Worm (Caenorhabditis elegans): ENCODE data around the gene daf-42.

The daf-42 gene

DNA sequence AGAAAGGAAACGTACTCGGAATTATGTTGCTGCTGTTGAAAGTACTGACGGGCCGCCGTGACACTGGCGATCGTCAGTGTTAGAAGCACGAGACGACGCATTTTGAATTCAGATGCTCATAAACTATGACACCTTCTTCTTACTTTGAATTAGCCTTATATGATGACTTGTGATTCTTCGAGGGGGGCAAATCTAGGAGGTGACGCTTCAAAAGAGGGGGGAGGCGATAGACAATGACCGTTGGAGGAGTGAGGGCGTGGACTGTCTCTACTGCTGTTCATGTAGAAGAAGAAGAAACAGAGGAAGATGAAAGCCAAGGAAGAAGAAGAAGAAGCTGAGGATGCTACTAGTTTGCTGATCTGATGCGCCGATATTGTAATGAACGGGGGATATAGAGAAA is at the start of gene daf-42:
Gene daf-42, minus strand, starts transcription at position 101 of the 400 bp plus-strand sequence.
- TF ChIP-seq elt-1 (tag; optimal IDR thresholded peaks at IDR 0.05; ENCODE audit: borderline replicate concordance, insufficient read depth) (no peak), ham-2 (GFP tag; optimal IDR thresholded peaks at IDR 0.05) (no peak), hlh-1 (tag; optimal IDR thresholded peaks at IDR 0.05) (no peak), elt-3 (tag; optimal IDR thresholded peaks at IDR 0.05) (no peak), nhr-2 (tag; optimal IDR thresholded peaks at IDR 0.05) (no peak), pha-4 (tag; optimal IDR thresholded peaks at IDR 0.05) (no peak), nhr-237 (tag; optimal IDR thresholded peaks at IDR 0.05) (no peak), nhr-28 (tag; optimal IDR thresholded peaks at IDR 0.05) (no peak), lsy-2 (tag; optimal IDR thresholded peaks at IDR 0.05) (no peak), sptf-1 (tag; optimal IDR thresholded peaks at IDR 0.05) (no peak), unc-62 (GFP tag; optimal IDR thresholded peaks at IDR 0.05) (no peak), blmp-1 (tag; optimal IDR thresholded peaks at IDR 0.05) (no peak), mep-1 (tag; optimal IDR thresholded peaks at IDR 0.05) (no peak), M03D4.4 (tag; optimal IDR thresholded peaks at IDR 0.05) (no peak), sem-2 (GFP tag; optimal IDR thresholded peaks at IDR 0.05) (no peak), ces-1 (GFP tag; optimal IDR thresholded peaks at IDR 0.05) (no peak), mls-2 (tag; optimal IDR thresholded peaks at IDR 0.05) (no peak)

DNA sequence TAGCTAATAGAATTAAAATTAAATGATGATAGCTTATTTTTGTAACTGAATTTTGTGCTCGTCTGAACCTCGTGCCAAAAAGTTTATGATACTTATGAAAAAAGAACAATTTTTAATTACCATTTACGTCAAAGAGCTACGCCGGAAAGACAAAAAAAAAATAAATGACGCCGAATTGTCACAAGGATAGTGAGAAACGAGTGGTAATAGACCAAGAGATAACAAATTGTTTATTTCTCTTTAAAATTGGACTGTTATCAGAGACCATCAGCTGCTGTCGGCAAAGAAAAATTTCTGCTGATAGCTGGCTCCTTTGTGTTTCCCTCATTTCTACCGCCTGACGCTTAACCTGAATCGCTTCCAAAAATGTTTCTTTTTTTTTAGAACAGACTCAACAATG is 47.0 kb upstream of the daf-42 start, which contains the start of gene pitr-1:
Gene pitr-1, plus strand, starts transcription at position 386 of the 400 bp plus-strand sequence.
- TF ChIP-seq zip-8 (tag; optimal IDR thresholded peaks at IDR 0.05) = no peak
- no peak for TF ChIP-seq nhr-12 (tag; optimal IDR thresholded peaks at IDR 0.05)

- TF ChIP-seq mab-5 (tag; optimal IDR thresholded peaks at IDR 0.05) (no peak), pha-4 (tag; optimal IDR thresholded peaks at IDR 0.05) (no peak), cnd-1 (tag; optimal IDR thresholded peaks at IDR 0.05) (no peak), unc-62 (GFP tag; optimal IDR thresholded peaks at IDR 0.05) (peak; percentile 48), ceh-43 (GFP tag; optimal IDR thresholded peaks at IDR 0.05) (no peak), unc-120 (tag; optimal IDR thresholded peaks at IDR 0.05; ENCODE audit: poor library complexity, severe bottlenecking) (peak; percentile 28), lin-32 (GFP tag; optimal IDR thresholded peaks at IDR 0.05) (no peak)
These were observed 45.1 kb upstream of the daf-42 start for ce11 chrIV:7391534-7392343.

- TF ChIP-seq hlh-1 (tag; optimal IDR thresholded peaks at IDR 0.05) = peak; percentile 95
- TF ChIP-seq ces-1 (GFP tag; optimal IDR thresholded peaks at IDR 0.05) = peak; percentile 25
- no peak for TF ChIP-seq unc-62 (GFP tag; optimal IDR thresholded peaks at IDR 0.05)
- peak; percentile 54 for TF ChIP-seq unc-120 (tag; optimal IDR thresholded peaks at IDR 0.05; ENCODE audit: poor library complexity, severe bottlenecking)
- no peak for TF ChIP-seq cnd-1 (tag; optimal IDR thresholded peaks at IDR 0.05)
These were observed 43.6 kb upstream of the daf-42 start for ce11 chrIV:7390126-7390766.

DNA sequence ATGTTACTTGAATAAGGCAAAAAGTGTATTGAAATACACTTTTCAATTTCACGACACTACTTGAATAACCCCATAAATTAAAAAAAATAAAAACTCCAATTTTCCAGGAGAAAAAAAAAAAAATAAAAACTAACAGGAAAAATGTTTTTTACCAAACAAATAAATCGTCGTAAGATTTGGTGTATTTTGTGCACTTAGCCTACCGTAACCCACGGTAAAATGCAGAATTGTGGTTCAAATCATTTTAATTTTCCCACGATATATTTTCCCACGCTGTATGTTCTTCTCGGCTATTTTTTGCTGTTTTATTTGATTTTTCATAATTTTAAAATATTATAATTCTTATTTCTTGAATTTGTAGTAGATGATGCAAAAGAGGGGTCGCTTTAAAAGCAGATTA is 43.1 kb upstream of the daf-42 start:
- no peak for TF ChIP-seq zip-8 (tag; optimal IDR thresholded peaks at IDR 0.05)
- no peak for TF ChIP-seq pha-4 (tag; optimal IDR thresholded peaks at IDR 0.05)
- TF ChIP-seq lsy-2 (tag; optimal IDR thresholded peaks at IDR 0.05) = peak; percentile 63
- no peak for TF ChIP-seq mep-1 (tag; optimal IDR thresholded peaks at IDR 0.05)
- TF ChIP-seq ceh-39 (tag; optimal IDR thresholded peaks at IDR 0.05) = no peak
- TF ChIP-seq elt-1 (tag; optimal IDR thresholded peaks at IDR 0.05; ENCODE audit: borderline replicate concordance, insufficient read depth) = no peak
- no peak for TF ChIP-seq snpc-4 (tag; optimal IDR thresholded peaks at IDR 0.05)
- TF ChIP-seq drap-1 (GFP tag; optimal IDR thresholded peaks at IDR 0.05) = no peak

DNA sequence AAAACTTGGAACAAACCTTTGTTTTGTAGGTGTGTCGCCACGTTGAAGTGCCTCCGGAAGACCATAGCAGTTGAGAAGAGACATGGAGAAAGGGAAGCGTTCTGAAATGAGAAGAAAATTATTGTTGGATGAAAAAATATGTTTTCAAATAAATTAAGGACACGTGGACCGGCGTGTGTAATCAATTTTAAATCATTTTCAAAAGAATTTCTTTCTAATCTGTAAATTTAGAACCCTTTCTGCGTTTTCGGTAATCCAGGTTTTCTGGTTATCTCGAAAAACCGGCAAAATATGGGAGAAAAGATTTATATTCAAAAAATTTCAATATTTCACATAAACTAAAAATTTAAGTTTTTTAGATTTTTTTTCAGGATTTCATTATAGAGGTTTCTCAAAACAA is 42.2 kb upstream of the daf-42 start, which contains the start of gene mob-3:
Gene mob-3, minus strand, starts transcription at position 101 of the 400 bp plus-strand sequence.
- TF ChIP-seq blmp-1 (tag; optimal IDR thresholded peaks at IDR 0.05) (no peak), ceh-39 (tag; optimal IDR thresholded peaks at IDR 0.05) (no peak), zip-8 (tag; optimal IDR thresholded peaks at IDR 0.05) (no peak), nhr-28 (tag; optimal IDR thresholded peaks at IDR 0.05) (no peak)

All from whole organism, mixed stage, embryonic.